Fruit fly (Drosophila melanogaster): ENCODE data around the gene CG10171.

Gene CG10171

dm6 chr3L:13387608-13388007 is at the start of gene CG10171:
TSS of gene CG10171 (minus strand) at chr3L:13387907.
- no peak for TF ChIP-seq CG17801 (GFP tag; optimal IDR thresholded peaks at IDR 0.05; ENCODE audit: partially characterized antibody)

- TF ChIP-seq CG17801 (GFP tag; optimal IDR thresholded peaks at IDR 0.05; ENCODE audit: partially characterized antibody), result no peak
These were observed 49.3 kb upstream of the CG10171 start, which contains the start of gene CG10154 for dm6 chr3L:13437036-13437435. TSS of gene CG10154 (minus strand) at chr3L:13437136.

- no peak for TF ChIP-seq CG17801 (GFP tag; optimal IDR thresholded peaks at IDR 0.05; ENCODE audit: partially characterized antibody)
These were observed 47.5 kb upstream of the CG10171 start, which contains the start of gene CG10713 for dm6 chr3L:13435170-13435727. TSS of gene CG10713 (minus strand) at chr3L:13435229.

dm6 chr3L:13433522-13433921 is 45.8 kb upstream of the CG10171 start:
- no peak for TF ChIP-seq CG17801 (GFP tag; optimal IDR thresholded peaks at IDR 0.05; ENCODE audit: partially characterized antibody)

- TF ChIP-seq CG17801 (GFP tag; optimal IDR thresholded peaks at IDR 0.05; ENCODE audit: partially characterized antibody), result no peak
These were observed 45.1 kb upstream of the CG10171 start for dm6 chr3L:13432791-13433190.

- TF ChIP-seq CG17801 (GFP tag; optimal IDR thresholded peaks at IDR 0.05; ENCODE audit: partially characterized antibody), result no peak
These were observed 42.5 kb upstream of the CG10171 start for dm6 chr3L:13430171-13430570.

- no peak for TF ChIP-seq CG17801 (GFP tag; optimal IDR thresholded peaks at IDR 0.05; ENCODE audit: partially characterized antibody)
These were observed 38.9 kb upstream of the CG10171 start, which contains the start of gene CG14105 for dm6 chr3L:13426573-13426972. TSS of gene CG14105 (minus strand) at chr3L:13426673.

- TF ChIP-seq CG17801 (GFP tag; optimal IDR thresholded peaks at IDR 0.05; ENCODE audit: partially characterized antibody), result no peak
These were observed 37.9 kb upstream of the CG10171 start, which contains the start of gene CG14106 for dm6 chr3L:13425571-13425970. TSS of gene CG14106 (minus strand) at chr3L:13425671.

dm6 chr3L:13424068-13424467 is 36.4 kb upstream of the CG10171 start, which contains the start of gene CG33263:
TSS of gene CG33263 (minus strand) at chr3L:13424168.
- no peak for TF ChIP-seq CG17801 (GFP tag; optimal IDR thresholded peaks at IDR 0.05; ENCODE audit: partially characterized antibody)

dm6 chr3L:13422286-13422787 is 34.6 kb upstream of the CG10171 start, which contains the start of gene CG32121:
TSS of gene CG32121 (minus strand) at chr3L:13422336.
- no peak for TF ChIP-seq CG17801 (GFP tag; optimal IDR thresholded peaks at IDR 0.05; ENCODE audit: partially characterized antibody)

dm6 chr3L:13420212-13420611 is 32.5 kb upstream of the CG10171 start:
- no peak for TF ChIP-seq CG17801 (GFP tag; optimal IDR thresholded peaks at IDR 0.05; ENCODE audit: partially characterized antibody)

dm6 chr3L:13412886-13413224 is 25.1 kb upstream of the CG10171 start:
- no peak for TF ChIP-seq CG17801 (GFP tag; optimal IDR thresholded peaks at IDR 0.05; ENCODE audit: partially characterized antibody)

- no peak for TF ChIP-seq CG17801 (GFP tag; optimal IDR thresholded peaks at IDR 0.05; ENCODE audit: partially characterized antibody)
These were observed 24.6 kb upstream of the CG10171 start, which contains the start of the genes CG10222 and flr for dm6 chr3L:13412200-13412885. TSS of gene CG10222 (minus strand) at chr3L:13412453. TSS of gene flr (plus strand) at chr3L:13412843.

dm6 chr3L:13410999-13411398 is 23.3 kb upstream of the CG10171 start:
- TF ChIP-seq CG17801 (GFP tag; optimal IDR thresholded peaks at IDR 0.05; ENCODE audit: partially characterized antibody), result no peak

- no peak for TF ChIP-seq CG17801 (GFP tag; optimal IDR thresholded peaks at IDR 0.05; ENCODE audit: partially characterized antibody)
These were observed 22.3 kb upstream of the CG10171 start for dm6 chr3L:13409809-13410521.
